Worm (Caenorhabditis elegans): ENCODE measurements around the gene spig-1.

DNA sequence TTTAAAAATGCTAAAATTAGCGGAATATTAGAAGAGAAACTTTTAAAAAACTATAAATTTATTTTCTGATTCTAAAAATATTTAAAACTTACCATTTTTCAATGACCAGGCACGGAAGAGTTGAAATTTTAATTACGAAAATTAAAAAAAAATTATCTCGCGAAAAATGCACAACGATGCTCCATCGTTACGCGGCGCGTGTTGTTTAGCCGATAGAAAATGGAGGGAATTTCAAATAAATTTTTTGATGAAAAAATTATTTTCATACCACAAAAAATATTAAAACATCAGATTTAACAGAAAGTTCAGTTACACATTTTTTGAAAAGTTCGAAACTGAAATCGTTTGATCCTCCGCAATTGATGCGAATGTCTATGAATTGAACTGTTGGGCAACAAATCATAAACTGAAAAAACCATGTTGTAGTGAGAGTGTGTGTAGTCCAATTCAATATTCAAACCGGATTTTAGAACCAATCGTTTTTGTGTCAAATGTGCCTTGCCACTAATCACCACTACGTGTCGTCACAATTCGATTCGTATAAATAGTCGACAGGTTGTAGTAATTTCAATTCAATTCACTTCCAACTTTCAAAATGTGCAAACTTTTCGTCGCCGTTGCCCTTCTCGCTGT lies at the start of gene spig-1, which contains the start of gene tofu-2:
- TF ChIP-seq ama-1 (optimal IDR thresholded peaks at IDR 0.05) (no peak), lsy-12 (tag; optimal IDR thresholded peaks at IDR 0.05) (no peak), lin-39 (tag; optimal IDR thresholded peaks at IDR 0.05) (no peak), elt-1 (tag; optimal IDR thresholded peaks at IDR 0.05) (no peak), R02D3.7 (tag; optimal IDR thresholded peaks at IDR 0.05) (no peak), fkh-10 (GFP tag; optimal IDR thresholded peaks at IDR 0.05) (no peak), nhr-11 (tag; optimal IDR thresholded peaks at IDR 0.05) (no peak), ztf-11 (tag; optimal IDR thresholded peaks at IDR 0.05) (no peak)
